Fruit fly (Drosophila melanogaster) whole organism, embryonic: ENCODE measurements around the gene mon2.

Experiments
- Ada2b ChIP-seq: fragments of 200-800 bp; sonication (Bioruptor generic); IDR thresholded peaks from 2 replicates; pipeline ENCODE4 v1.3.6; 2022; ENCODE audit warnings: missing biosample characterization, missing genetic modification characterization
- Atf-2 ChIP-seq: fragments of 200-800 bp; sonication (Bioruptor generic); optimal IDR thresholded peaks from 2 replicates; lab custom pipeline; 2016; ENCODE audit warnings: missing biosample characterization, missing genetic modification characterization
- BtbVII ChIP-seq: fragments of 200-800 bp; sonication (Bioruptor generic); optimal IDR thresholded peaks from 3 replicates; lab custom pipeline; 2017; ENCODE audit warnings: missing biosample characterization, mild to moderate bottlenecking, missing genetic modification characterization
- CG11456 ChIP-seq: fragments of 200-800 bp; sonication (Bioruptor generic); IDR thresholded peaks from 3 replicates; pipeline ENCODE4 v1.3.6; 2022; ENCODE audit warnings: missing biosample characterization, missing genetic modification characterization
- CG11696 ChIP-seq: fragments of 200-800 bp; sonication (Bioruptor generic); IDR thresholded peaks from 2 replicates; pipeline ENCODE4 v1.3.6; 2022; ENCODE audit warnings: missing biosample characterization, missing genetic modification characterization
- CG14050 ChIP-seq: fragments of 200-800 bp; sonication (Bioruptor generic); IDR thresholded peaks from 3 replicates; pipeline ENCODE4 v1.3.6; 2022; ENCODE audit warnings: missing biosample characterization, missing genetic modification characterization
- CG1603 ChIP-seq: fragments of 200-800 bp; sonication (Bioruptor generic); optimal IDR thresholded peaks from 2 replicates; lab custom pipeline; 2019; ENCODE audit warnings: missing biosample characterization, mild to moderate bottlenecking, missing genetic modification characterization, moderate library complexity
- CG16813 ChIP-seq: fragments of 200-800 bp; sonication (Bioruptor generic); IDR thresholded peaks from 3 replicates; pipeline ENCODE4 v1.3.6; 2022; ENCODE audit warnings: missing biosample characterization, missing genetic modification characterization; ENCODE audit not compliant: partially characterized antibody
- CG16863 ChIP-seq: fragments of 200-800 bp; sonication (Bioruptor generic); optimal IDR thresholded peaks from 3 replicates; lab custom pipeline; 2016; ENCODE audit warnings: missing biosample characterization, missing genetic modification characterization
- CG17359 ChIP-seq: fragments of 200-800 bp; sonication (Bioruptor generic); optimal IDR thresholded peaks from 3 replicates; lab custom pipeline; 2018; ENCODE audit warnings: missing biosample characterization, mild to moderate bottlenecking, missing genetic modification characterization, moderate library complexity
- CG18011 ChIP-seq: fragments of 200-800 bp; sonication (Bioruptor generic); optimal IDR thresholded peaks from 2 replicates; lab custom pipeline; 2017; ENCODE audit warnings: missing biosample characterization, missing genetic modification characterization, mild to moderate bottlenecking, moderate library complexity, missing genotype
- CG1832 ChIP-seq: fragments of 200-800 bp; sonication (Bioruptor generic); optimal IDR thresholded peaks from 2 replicates; lab custom pipeline; 2017; ENCODE audit warnings: missing biosample characterization, mild to moderate bottlenecking, missing genetic modification characterization, inconsistent platforms
- CG18764 ChIP-seq: fragments of 200-800 bp; sonication (Bioruptor generic); optimal IDR thresholded peaks from 3 replicates; lab custom pipeline; 2016; ENCODE audit warnings: missing biosample characterization, missing genetic modification characterization
- CG2129 ChIP-seq: fragments of 200-800 bp; sonication (Bioruptor generic); IDR thresholded peaks from 2 replicates; pipeline ENCODE4 v1.3.6; 2022; ENCODE audit warnings: missing biosample characterization, missing genetic modification characterization; ENCODE audit not compliant: partially characterized antibody
- CG31441 ChIP-seq: fragments of 200-800 bp; sonication (Bioruptor generic); IDR thresholded peaks from 2 replicates; pipeline ENCODE4 v1.3.6; 2022; ENCODE audit warnings: missing biosample characterization, missing genetic modification characterization
- CG32772 ChIP-seq: fragments of 200-800 bp; sonication (Bioruptor generic); IDR thresholded peaks from 2 replicates; pipeline ENCODE4 v1.3.6; 2022; ENCODE audit warnings: missing biosample characterization, missing genetic modification characterization
- CG33213 ChIP-seq: fragments of 200-800 bp; sonication (Bioruptor generic); optimal IDR thresholded peaks from 3 replicates; lab custom pipeline; 2016; ENCODE audit warnings: missing biosample characterization, missing genetic modification characterization
- CG4404 ChIP-seq: fragments of 200-800 bp; sonication (Bioruptor generic); IDR thresholded peaks from 2 replicates; pipeline ENCODE4 v1.3.6; 2022; ENCODE audit warnings: missing biosample characterization, missing genetic modification characterization
- CG6689 ChIP-seq: fragments of 200-800 bp; sonication (Bioruptor generic); IDR thresholded peaks from 2 replicates; pipeline ENCODE4 v1.3.6; 2022; ENCODE audit warnings: missing biosample characterization, missing genetic modification characterization
- CG8359 ChIP-seq: fragments of 200-800 bp; sonication (Bioruptor generic); optimal IDR thresholded peaks from 2 replicates; lab custom pipeline; 2017; ENCODE audit warnings: missing biosample characterization, mild to moderate bottlenecking, missing genetic modification characterization, borderline replicate concordance
- CG9437 ChIP-seq: fragments of 200-800 bp; sonication (Bioruptor generic); optimal IDR thresholded peaks from 2 replicates; lab custom pipeline; 2018; ENCODE audit warnings: missing biosample characterization, mild to moderate bottlenecking, missing genetic modification characterization
- CG9727 ChIP-seq: fragments of 200-800 bp; sonication (Bioruptor generic); optimal IDR thresholded peaks from 3 replicates; lab custom pipeline; 2017; ENCODE audit warnings: missing biosample characterization, mild to moderate bottlenecking, missing genetic modification characterization
- CG9932 ChIP-seq: fragments of 200-800 bp; sonication (Bioruptor generic); IDR thresholded peaks from 2 replicates; pipeline ENCODE4 v1.3.6; 2022; ENCODE audit warnings: missing biosample characterization, missing genetic modification characterization
- CHES-1-like ChIP-seq: fragments of 200-800 bp; sonication (Bioruptor generic); optimal IDR thresholded peaks from 2 replicates; lab custom pipeline; 2016; ENCODE audit warnings: missing biosample characterization, missing genetic modification characterization
- Dref ChIP-seq: fragments of 200-800 bp; sonication (Bioruptor generic); IDR thresholded peaks from 2 replicates; pipeline ENCODE4 v1.3.6; 2022; ENCODE audit warnings: missing biosample characterization, missing genetic modification characterization
- H2.0 ChIP-seq: fragments of 200-800 bp; sonication (Bioruptor generic); IDR thresholded peaks from 2 replicates; pipeline ENCODE4 v1.3.6; 2022; ENCODE audit warnings: missing biosample characterization, missing genetic modification characterization
- HLH54F ChIP-seq: fragments of 200-800 bp; sonication (Bioruptor generic); optimal IDR thresholded peaks from 3 replicates; lab custom pipeline; 2016; ENCODE audit warnings: missing biosample characterization, missing genetic modification characterization
- HmgZ ChIP-seq: fragments of 200-800 bp; sonication (Bioruptor generic); optimal IDR thresholded peaks from 2 replicates; lab custom pipeline; 2018; ENCODE audit warnings: missing biosample characterization, mild to moderate bottlenecking, missing genetic modification characterization
- Mes4 ChIP-seq: fragments of 200-800 bp; sonication (Bioruptor generic); optimal IDR thresholded peaks from 2 replicates; lab custom pipeline; 2016; ENCODE audit warnings: missing biosample characterization, missing genetic modification characterization
- NfI ChIP-seq: fragments of 200-800 bp; sonication (Bioruptor generic); optimal IDR thresholded peaks from 3 replicates; lab custom pipeline; 2018; ENCODE audit warnings: missing biosample characterization, mild to moderate bottlenecking, missing genetic modification characterization, moderate library complexity
- Side ChIP-seq: fragments of 200-800 bp; sonication (Bioruptor generic); optimal IDR thresholded peaks from 2 replicates; lab custom pipeline; 2016; ENCODE audit warnings: missing biosample characterization, missing genetic modification characterization
- ase ChIP-seq: fragments of 200-800 bp; sonication (Bioruptor generic); IDR thresholded peaks from 3 replicates; pipeline ENCODE4 v1.3.6; 2022; ENCODE audit warnings: missing biosample characterization, missing genetic modification characterization
- bbx ChIP-seq: fragments of 200-800 bp; sonication (Bioruptor generic); IDR thresholded peaks from 2 replicates; pipeline ENCODE4 v1.3.6; 2022; ENCODE audit warnings: missing biosample characterization, missing genetic modification characterization; ENCODE audit not compliant: partially characterized antibody
- br ChIP-seq: fragments of >200 bp; optimal IDR thresholded peaks from 2 replicates; lab custom pipeline; 2017
- cad ChIP-seq: fragments of >200 bp; optimal IDR thresholded peaks from 2 replicates; lab custom pipeline; 2017; ENCODE audit warnings: missing biosample characterization, missing genetic modification characterization
- corto ChIP-seq: fragments of 200-800 bp; sonication (Bioruptor generic); optimal IDR thresholded peaks from 2 replicates; lab custom pipeline; 2016; ENCODE audit warnings: missing biosample characterization, mild to moderate bottlenecking, missing genetic modification characterization, moderate library complexity
- croc ChIP-seq: fragments of 200-800 bp; sonication (Bioruptor generic); conservative IDR thresholded peaks from 3 replicates; pipeline ENCODE4 v1.3.6; 2022; ENCODE audit warnings: missing biosample characterization, missing genetic modification characterization
- crol ChIP-seq: fragments of 200-800 bp; sonication (Bioruptor generic); IDR thresholded peaks from 2 replicates; pipeline ENCODE4 v1.3.6; 2022; ENCODE audit warnings: missing biosample characterization, missing genetic modification characterization
- cwo ChIP-seq: fragments of 200-800 bp; sonication (Bioruptor generic); optimal IDR thresholded peaks from 3 replicates; lab custom pipeline; 2017; ENCODE audit warnings: missing biosample characterization, missing genetic modification characterization, mild to moderate bottlenecking, moderate library complexity, missing genetic modification reagents
- dan ChIP-seq: fragments of 200-800 bp; sonication (Bioruptor generic); IDR thresholded peaks from 2 replicates; pipeline ENCODE4 v1.3.6; 2022; ENCODE audit warnings: missing biosample characterization, missing genetic modification characterization
- dpn ChIP-seq, 2 experiments: fragments of 200-800 bp; sonication (Bioruptor generic); optimal IDR thresholded peaks; 3 replicates each; lab custom pipeline; 2016; ENCODE audit warnings: missing biosample characterization in 2 of 2, missing genetic modification characterization in 2 of 2
- fru ChIP-seq: fragments of >200 bp; optimal IDR thresholded peaks from 2 replicates; lab custom pipeline; 2017
- ind ChIP-seq: fragments of 200-800 bp; sonication (Bioruptor generic); optimal IDR thresholded peaks from 3 replicates; lab custom pipeline; 2016; ENCODE audit warnings: missing biosample characterization, missing genetic modification characterization
- inv ChIP-seq: fragments of 200-800 bp; sonication (Bioruptor generic); IDR thresholded peaks from 2 replicates; pipeline ENCODE4 v1.3.6; 2022; ENCODE audit warnings: missing biosample characterization, missing genetic modification characterization; ENCODE audit not compliant: partially characterized antibody
- lmd ChIP-seq: fragments of 200-800 bp; sonication (Bioruptor generic); IDR thresholded peaks from 2 replicates; pipeline ENCODE4 v1.3.6; 2022; ENCODE audit warnings: missing biosample characterization, missing genetic modification characterization
- lola ChIP-seq, 3 experiments: fragments of >200 bp in 2 of 3; fragments of 200-800 bp in 1 of 3; sonication (Bioruptor generic) in 1 of 3; optimal IDR thresholded peaks; 2 replicates each; lab custom pipeline; 2017 to 2019; ENCODE audit warnings: missing biosample characterization in 3 of 3, missing genetic modification characterization in 3 of 3, mild to moderate bottlenecking in 1 of 3, moderate library complexity in 1 of 3
- mirr ChIP-seq: fragments of 200-800 bp; sonication (Bioruptor generic); optimal IDR thresholded peaks from 3 replicates; lab custom pipeline; 2018; ENCODE audit warnings: missing biosample characterization, mild to moderate bottlenecking, missing genetic modification characterization
- shn ChIP-seq: fragments of 200-800 bp; sonication (Bioruptor generic); optimal IDR thresholded peaks from 3 replicates; lab custom pipeline; 2016; ENCODE audit warnings: missing biosample characterization, missing genetic modification characterization
- sim ChIP-seq: fragments of 200-800 bp; sonication (Bioruptor generic); IDR thresholded peaks from 2 replicates; pipeline ENCODE4 v1.3.6; 2022; ENCODE audit warnings: missing biosample characterization, missing genetic modification characterization
- vnd ChIP-seq: fragments of 200-800 bp; sonication (Bioruptor generic); IDR thresholded peaks from 3 replicates; pipeline ENCODE4 v1.3.6; 2022; ENCODE audit warnings: missing biosample characterization, missing genetic modification characterization; ENCODE audit not compliant: partially characterized antibody

Gene mon2

dm6 chr2L:8162307-8163024 lies 38.7 kb upstream of the mon2 start, which contains the start of gene Acbp1 (continued):
- TF ChIP-seq CG9727, result peak; percentile 98
- peak; percentile 25 for TF ChIP-seq CG2129
- TF ChIP-seq lmd (GFP tag; lab: Robert Waterston, UW), result peak; percentile 93
- peak; percentile 97 for TF ChIP-seq Side (GFP tag; lab: Kevin White, UChicago)
- TF ChIP-seq mirr (GFP tag; lab: Kevin White, UChicago), result peak; percentile 97
- peak; percentile 88 for TF ChIP-seq Ada2b (GFP tag; lab: Robert Waterston, UW)
- TF ChIP-seq vnd (GFP tag; lab: Robert Waterston, UW), result peak; percentile 60
- TF ChIP-seq Dref (GFP tag; lab: Robert Waterston, UW), result peak; percentile 88
- TF ChIP-seq CHES-1-like, result peak; percentile 97
- peak; percentile 79 for TF ChIP-seq bbx (GFP tag; lab: Robert Waterston, UW)
- TF ChIP-seq NfI (GFP tag; lab: Kevin White, UChicago), result peak; percentile 95
- peak; percentile 96 for TF ChIP-seq CG17359 (tag; lab: Kevin White, UChicago)
- TF ChIP-seq dpn (GFP tag; optimal IDR thresholded peaks at IDR 0.05; lab: Kevin White, UChicago), result peak; percentile 93 to 96
- TF ChIP-seq shn (GFP tag; lab: Kevin White, UChicago), result peak; percentile 96
- TF ChIP-seq HmgZ (tag; lab: Kevin White, UChicago), result peak; percentile 97
- peak; percentile 90 for TF ChIP-seq CG32772 (GFP tag; lab: Robert Waterston, UW)
- TF ChIP-seq CG33213 (GFP tag; lab: Kevin White, UChicago), result peak; percentile 95
- peak; percentile 92 for TF ChIP-seq Mes4 (GFP tag; lab: Kevin White, UChicago)
- TF ChIP-seq BtbVII (GFP tag; lab: Kevin White, UChicago), result peak; percentile 99
- TF ChIP-seq cwo (GFP tag; lab: Kevin White, UChicago), result peak; percentile 97
- TF ChIP-seq CG31441 (GFP tag; lab: Robert Waterston, UW), result peak; percentile 97
- TF ChIP-seq CG18764 (GFP tag; lab: Kevin White, UChicago), result peak; percentile 88
- TF ChIP-seq CG4404 (GFP tag; lab: Robert Waterston, UW), result peak; percentile 80
- TF ChIP-seq H2.0 (GFP tag; lab: Robert Waterston, UW), result peak; percentile 76
- TF ChIP-seq CG9437 (GFP tag; lab: Kevin White, UChicago), result peak; percentile 93
- TF ChIP-seq Atf-2, result peak; percentile 91
- TF ChIP-seq sim, result peak; percentile 68
- TF ChIP-seq CG11456 (GFP tag; lab: Robert Waterston, UW), result peak; percentile 91
- TF ChIP-seq CG1603 (tag; lab: Kevin White, UChicago), result peak; percentile 95
- no peak for TF ChIP-seq dan (GFP tag; lab: Robert Waterston, UW)
- peak; percentile 78 for TF ChIP-seq CG18011 (GFP tag; lab: Kevin White, UChicago)
- no peak for TF ChIP-seq crol (GFP tag; lab: Robert Waterston, UW)
- TF ChIP-seq lola (GFP tag; optimal IDR thresholded peaks at IDR 0.05; lab: Kevin White, UChicago), result peak in 1 of 3 experiments; percentile 99
- TF ChIP-seq br (lab: Kevin White, UChicago), result no peak
- peak; percentile 96 for TF ChIP-seq CG9932 (GFP tag; lab: Robert Waterston, UW)
- TF ChIP-seq CG11696 (GFP tag; lab: Robert Waterston, UW), result peak; percentile 77
- TF ChIP-seq corto (GFP tag; lab: Kevin White, UChicago), result peak; percentile 89
- peak; percentile 89 for TF ChIP-seq CG8359
- TF ChIP-seq inv (GFP tag; lab: Robert Waterston, UW), result peak; percentile 64
- peak; percentile 88 for TF ChIP-seq CG6689 (GFP tag; lab: Robert Waterston, UW)
- TF ChIP-seq ind (GFP tag; lab: Kevin White, UChicago), result peak; percentile 92
- TF ChIP-seq ase, result peak; percentile 90
- TF ChIP-seq fru (lab: Kevin White, UChicago), result no peak
- TF ChIP-seq croc (GFP tag; lab: Robert Waterston, UW), result peak; percentile 78
- no peak for TF ChIP-seq cad (GFP tag; lab: Kevin White, UChicago)
- TF ChIP-seq HLH54F (GFP tag; lab: Kevin White, UChicago), result peak; percentile 95
- TF ChIP-seq CG14050 (GFP tag; lab: Robert Waterston, UW), result peak; percentile 87
- TF ChIP-seq CG16813 (GFP tag; lab: Robert Waterston, UW), result peak; percentile 78; the same call in 2 of the 3 replicates
- TF ChIP-seq CG16863 (GFP tag; lab: Kevin White, UChicago), result peak; percentile 95
- TF ChIP-seq CG1832 (GFP tag; lab: Kevin White, UChicago), result no peak
